Fruit fly (Drosophila melanogaster): Measurements from ENCODE around the gene SecS.

DNA sequence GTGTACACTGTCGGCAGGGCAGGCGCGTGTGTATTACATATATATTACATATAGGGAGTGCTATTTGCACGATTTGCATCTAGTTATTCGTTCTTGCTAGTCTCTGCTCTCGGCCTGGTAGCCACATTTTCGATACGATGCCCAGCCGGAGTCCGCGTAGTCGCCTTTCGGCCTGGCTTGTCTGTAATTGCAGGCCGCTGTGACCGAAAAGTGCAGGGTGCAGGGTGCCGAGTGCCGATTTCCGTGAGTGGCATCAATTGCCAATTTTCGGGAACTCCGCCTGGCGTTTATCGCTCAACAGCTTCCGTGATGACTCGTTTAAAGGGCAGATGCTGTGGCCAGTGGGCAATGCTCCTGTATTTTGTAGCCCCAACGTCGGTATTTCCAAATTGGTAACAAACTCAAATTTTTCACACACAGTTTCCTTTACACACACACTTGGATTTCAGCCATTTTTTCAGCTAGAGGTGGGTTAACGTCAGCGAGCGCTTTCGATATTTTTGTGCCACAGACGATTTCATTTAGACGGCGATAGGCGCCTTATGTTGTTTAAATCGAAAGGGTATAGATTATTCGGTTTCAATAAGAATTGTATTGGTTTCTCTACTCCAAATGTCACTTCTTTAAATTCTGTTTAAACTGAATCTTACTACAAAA, 13.2 kb upstream of the SecS start, which contains the start of gene CG2926:
- TF ChIP-seq CG8478 (optimal IDR thresholded peaks at IDR 0.05): no peak
- peak in 1 of 2 experiments; percentile 20 for TF ChIP-seq CTCF (optimal IDR thresholded peaks at IDR 0.05)

Measured in S2 (cell line).